Worm (Caenorhabditis elegans) whole organism, midembryonic: Measurements from ENCODE around the gene T21H3.1.

Source experiments
- T22C8.4 ChIP-seq: fragments of 200-800 bp; sonication (Bioruptor generic); IDR thresholded peaks from 2 replicates; pipeline ENCODE4 v1.3.6; 2022; ENCODE audit warnings: missing genetic modification characterization, missing compliant biosample characterization
- cog-1 ChIP-seq: sonication (generic microtip); optimal IDR thresholded peaks from 2 replicates; lab custom pipeline; 2016; ENCODE audit warnings: missing genetic modification characterization, missing compliant biosample characterization
- flt-1 ChIP-seq: fragments of 200-800 bp; sonication (Bioruptor generic); IDR thresholded peaks from 2 replicates; pipeline ENCODE4 v1.3.6; 2022; ENCODE audit warnings: missing genetic modification characterization, missing compliant biosample characterization
- klf-2 ChIP-seq: fragments of 200-800 bp; sonication (Bioruptor generic); conservative IDR thresholded peaks from 2 replicates; pipeline ENCODE4 v1.3.6; 2022; ENCODE audit warnings: missing genetic modification reagents, missing genetic modification characterization, missing compliant biosample characterization
- med-1 ChIP-seq: sonication (generic microtip); optimal IDR thresholded peaks from 2 replicates; lab custom pipeline; 2017; ENCODE audit warnings: missing genetic modification characterization, mild to moderate bottlenecking, missing compliant biosample characterization, antibody characterized with exemption, missing genetic modification reagents; ENCODE audit not compliant: insufficient read depth
- ref-1 ChIP-seq: fragments of 200-800 bp; sonication (Bioruptor generic); conservative IDR thresholded peaks from 2 replicates; pipeline ENCODE4 v1.3.6; 2022; ENCODE audit warnings: missing genetic modification reagents, missing genetic modification characterization, missing compliant biosample characterization
- tab-1 ChIP-seq: fragments of 200-800 bp; sonication (Bioruptor generic); IDR thresholded peaks from 2 replicates; pipeline ENCODE4 v1.3.6; 2022; ENCODE audit warnings: missing genetic modification characterization, missing compliant biosample characterization
- ztf-23 ChIP-seq: fragments of 200-800 bp; sonication (Bioruptor generic); IDR thresholded peaks from 2 replicates; pipeline ENCODE4 v1.3.6; 2022; ENCODE audit warnings: missing genetic modification reagents, missing genetic modification characterization, missing compliant biosample characterization
- ztf-29 ChIP-seq: fragments of 200-800 bp; sonication (Bioruptor generic); IDR thresholded peaks from 2 replicates; pipeline ENCODE4 v1.3.6; 2022; ENCODE audit warnings: missing genetic modification reagents, missing genetic modification characterization, missing compliant biosample characterization

Gene T21H3.1

DNA sequence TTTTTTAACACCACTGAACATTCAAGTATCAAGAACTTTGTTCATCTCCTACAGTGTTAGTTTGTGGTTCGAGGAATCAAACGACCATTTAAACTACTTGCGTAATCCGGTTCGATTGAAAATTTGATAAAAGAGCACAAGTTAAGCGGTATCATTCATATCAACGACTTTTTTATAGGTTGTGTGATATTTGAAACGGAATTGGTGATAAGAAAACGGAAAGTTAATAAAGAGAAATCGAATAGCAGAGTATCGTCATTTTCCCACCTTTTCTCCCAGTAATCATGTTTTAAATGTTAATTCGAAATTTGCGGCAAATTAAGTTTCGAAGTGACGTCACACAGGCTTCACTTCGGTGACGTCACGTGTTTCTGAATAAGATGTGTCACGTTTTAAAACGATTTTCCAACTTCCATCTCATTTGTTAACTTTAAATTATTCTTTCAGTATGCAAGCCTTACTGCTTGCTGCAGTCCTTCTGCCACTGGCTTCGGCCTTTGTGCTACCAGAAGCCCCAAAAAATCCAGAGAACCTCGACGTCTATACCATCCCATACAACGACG, at the start of gene T21H3.1:
Gene T21H3.1, plus strand, starts transcription at position 448 of the 563 bp plus-strand sequence.
- TF ChIP-seq ztf-29 (GFP tag; lab: Robert Waterston, UW) = no peak
- no peak for TF ChIP-seq ref-1 (GFP tag; lab: Robert Waterston, UW)
- no peak for TF ChIP-seq klf-2
- TF ChIP-seq T22C8.4 (GFP tag; lab: Robert Waterston, UW) = no peak
- TF ChIP-seq cog-1 (tag; lab: Kevin White, UChicago) = no peak
- no peak for TF ChIP-seq ztf-23
- TF ChIP-seq med-1 (GFP tag; lab: Kevin White, UChicago) = no peak
- TF ChIP-seq tab-1 (GFP tag; lab: Robert Waterston, UW) = no peak
- no peak for TF ChIP-seq flt-1 (GFP tag; lab: Robert Waterston, UW)

DNA sequence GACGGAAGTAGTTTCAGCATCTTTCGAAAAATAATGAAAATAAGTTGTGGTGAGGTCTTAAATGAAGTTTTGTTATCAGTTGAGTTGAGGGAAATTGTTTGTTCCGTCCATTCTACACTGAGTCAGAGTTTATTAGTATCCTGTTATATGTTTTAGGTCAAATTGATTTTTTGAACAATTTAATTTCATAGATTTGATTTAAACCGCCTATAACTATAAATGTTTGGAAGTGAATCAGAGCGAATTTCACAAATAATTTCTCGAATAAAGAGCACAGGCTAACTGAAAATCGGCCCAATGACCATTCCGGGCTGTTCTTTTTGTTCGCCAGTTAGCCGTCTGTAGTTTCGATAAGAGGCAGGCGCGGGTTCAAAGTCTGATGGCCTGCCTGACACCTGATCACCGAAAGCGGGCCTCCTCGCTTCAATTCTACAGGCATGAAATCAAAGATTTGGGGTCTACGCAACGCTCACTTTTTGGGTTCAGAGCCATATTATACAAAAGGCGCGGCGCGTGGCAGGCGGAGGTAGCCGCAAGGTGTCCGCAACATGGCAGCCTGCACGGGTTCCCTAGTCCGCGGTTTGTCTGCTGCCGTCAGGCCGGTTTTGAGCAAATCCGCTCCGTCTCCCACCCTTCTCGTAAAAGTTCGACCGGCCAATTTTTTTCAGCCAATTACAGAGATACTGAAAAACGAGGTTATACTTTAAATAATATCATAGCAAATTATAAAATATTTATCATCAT, 44.5 kb upstream of the T21H3.1 start, which contains the start of gene W07B8.4:
Gene W07B8.4, minus strand, starts transcription at position 51 of the 744 bp plus-strand sequence.
- TF ChIP-seq ztf-29 (GFP tag; lab: Robert Waterston, UW) = no peak
- no peak for TF ChIP-seq cog-1 (tag; lab: Kevin White, UChicago)
- no peak for TF ChIP-seq tab-1 (GFP tag; lab: Robert Waterston, UW)
- TF ChIP-seq ztf-23 = no peak
- TF ChIP-seq klf-2 = no peak
- TF ChIP-seq med-1 (GFP tag; lab: Kevin White, UChicago) = no peak
- TF ChIP-seq T22C8.4 (GFP tag; lab: Robert Waterston, UW) = no peak
- no peak for TF ChIP-seq flt-1 (GFP tag; lab: Robert Waterston, UW)
- TF ChIP-seq ref-1 (GFP tag; lab: Robert Waterston, UW) = no peak

DNA sequence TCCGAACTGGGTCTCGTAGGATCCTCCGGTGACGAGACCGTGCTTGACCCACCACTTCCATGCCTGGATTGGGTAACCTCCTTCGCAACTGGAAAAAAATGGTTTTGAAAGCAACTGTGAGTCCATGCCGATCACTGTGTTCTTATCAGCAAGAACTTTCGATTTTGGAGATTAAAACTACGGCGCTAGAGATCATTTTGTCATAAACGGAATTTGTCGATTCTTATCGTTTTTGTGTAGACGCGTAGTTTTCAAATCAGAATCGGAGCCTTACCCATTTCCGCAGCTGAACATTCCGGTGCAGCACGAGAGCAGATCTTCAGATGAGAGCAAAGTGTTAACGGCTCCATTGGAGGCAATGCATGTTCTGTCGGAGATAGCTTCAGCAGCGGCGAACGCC, 43.3 kb upstream of the T21H3.1 start:
- no peak for TF ChIP-seq ztf-29 (GFP tag; lab: Robert Waterston, UW)
- TF ChIP-seq ztf-23 = no peak
- no peak for TF ChIP-seq T22C8.4 (GFP tag; lab: Robert Waterston, UW)
- TF ChIP-seq ref-1 (GFP tag; lab: Robert Waterston, UW) = no peak
- TF ChIP-seq tab-1 (GFP tag; lab: Robert Waterston, UW) = no peak

DNA sequence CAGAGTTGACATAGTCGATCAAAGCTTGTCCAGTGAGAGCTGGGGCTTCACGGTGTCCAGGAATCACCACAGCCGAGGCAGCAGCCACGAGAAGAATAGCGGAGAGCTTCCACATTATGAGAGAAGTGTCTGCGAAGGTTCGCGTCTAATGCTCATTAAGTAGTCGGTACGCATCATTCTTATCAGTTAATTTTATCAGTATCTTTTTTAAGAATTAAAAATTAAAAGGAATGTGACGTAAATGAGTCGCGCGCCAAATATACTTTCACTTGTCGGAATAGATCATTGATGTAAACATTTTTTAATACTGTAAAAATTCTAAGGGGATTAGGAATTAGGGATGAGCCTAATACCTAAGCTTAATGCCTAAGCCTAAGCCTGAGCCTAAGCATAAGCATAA, 42.7 kb upstream of the T21H3.1 start, which contains the start of gene cpr-5:
Gene cpr-5, minus strand, starts transcription at position 197 of the 400 bp plus-strand sequence.
- no peak for TF ChIP-seq T22C8.4 (GFP tag; lab: Robert Waterston, UW)
- TF ChIP-seq tab-1 (GFP tag; lab: Robert Waterston, UW) = no peak
- no peak for TF ChIP-seq cog-1 (tag; lab: Kevin White, UChicago)
- no peak for TF ChIP-seq med-1 (GFP tag; lab: Kevin White, UChicago)
- no peak for TF ChIP-seq ref-1 (GFP tag; lab: Robert Waterston, UW)
- TF ChIP-seq ztf-29 (GFP tag; lab: Robert Waterston, UW) = no peak
- TF ChIP-seq ztf-23 = no peak
- TF ChIP-seq klf-2 = no peak
- TF ChIP-seq flt-1 (GFP tag; lab: Robert Waterston, UW) = no peak

DNA sequence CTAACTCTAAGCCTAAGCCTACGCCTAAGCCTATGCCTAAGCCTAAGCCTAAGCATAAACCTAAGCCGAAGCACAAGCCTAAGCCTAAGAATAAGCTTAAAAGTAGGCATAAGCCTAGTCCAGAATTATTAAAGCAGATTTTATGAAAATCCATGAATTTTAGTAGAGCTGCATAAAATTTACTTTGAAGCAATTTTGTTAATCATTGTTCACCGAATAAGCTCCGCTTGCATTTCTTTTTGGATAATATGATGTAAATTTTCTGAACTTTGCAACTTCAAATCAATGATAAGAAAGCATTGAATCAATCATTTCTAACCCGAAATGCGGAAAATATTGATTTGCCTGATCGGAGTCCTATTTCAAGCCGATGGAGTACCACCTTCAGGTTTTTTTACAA, 42.2 kb upstream of the T21H3.1 start, which contains the start of gene cpr-8:
Gene cpr-8, plus strand, starts transcription at position 301 of the 400 bp plus-strand sequence.
- TF ChIP-seq med-1 (GFP tag; lab: Kevin White, UChicago) = no peak
- TF ChIP-seq tab-1 (GFP tag; lab: Robert Waterston, UW) = no peak
- TF ChIP-seq klf-2 = no peak
- no peak for TF ChIP-seq ztf-23
- TF ChIP-seq ref-1 (GFP tag; lab: Robert Waterston, UW) = no peak
- no peak for TF ChIP-seq T22C8.4 (GFP tag; lab: Robert Waterston, UW)
- TF ChIP-seq cog-1 (tag; lab: Kevin White, UChicago) = no peak
- TF ChIP-seq flt-1 (GFP tag; lab: Robert Waterston, UW) = no peak

DNA sequence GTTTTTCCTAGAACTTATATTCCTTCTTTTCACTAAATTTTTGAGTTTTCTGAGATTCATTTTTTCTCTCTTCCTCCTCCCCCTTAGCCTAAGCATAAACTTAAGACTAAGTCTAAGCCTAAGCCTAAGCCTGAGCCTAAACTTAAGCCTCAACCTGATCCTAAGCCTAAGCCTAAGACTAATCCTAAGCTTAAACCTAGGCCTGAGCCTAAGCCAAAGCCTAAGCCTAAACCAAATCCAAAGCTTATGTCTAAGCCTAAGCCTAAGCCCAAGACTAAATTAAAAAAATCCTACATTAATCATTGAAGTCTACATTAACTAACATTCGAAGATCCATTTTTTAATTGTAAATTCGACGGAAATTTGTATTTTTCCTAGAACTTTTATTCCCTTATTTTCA, 35.7 kb upstream of the T21H3.1 start:
- no peak for TF ChIP-seq cog-1 (tag; lab: Kevin White, UChicago)
- no peak for TF ChIP-seq flt-1 (GFP tag; lab: Robert Waterston, UW)
- TF ChIP-seq ref-1 (GFP tag; lab: Robert Waterston, UW) = no peak
- no peak for TF ChIP-seq ztf-29 (GFP tag; lab: Robert Waterston, UW)
- TF ChIP-seq klf-2 = no peak
- no peak for TF ChIP-seq med-1 (GFP tag; lab: Kevin White, UChicago)
- no peak for TF ChIP-seq T22C8.4 (GFP tag; lab: Robert Waterston, UW)
- no peak for TF ChIP-seq ztf-23
- TF ChIP-seq tab-1 (GFP tag; lab: Robert Waterston, UW) = no peak

DNA sequence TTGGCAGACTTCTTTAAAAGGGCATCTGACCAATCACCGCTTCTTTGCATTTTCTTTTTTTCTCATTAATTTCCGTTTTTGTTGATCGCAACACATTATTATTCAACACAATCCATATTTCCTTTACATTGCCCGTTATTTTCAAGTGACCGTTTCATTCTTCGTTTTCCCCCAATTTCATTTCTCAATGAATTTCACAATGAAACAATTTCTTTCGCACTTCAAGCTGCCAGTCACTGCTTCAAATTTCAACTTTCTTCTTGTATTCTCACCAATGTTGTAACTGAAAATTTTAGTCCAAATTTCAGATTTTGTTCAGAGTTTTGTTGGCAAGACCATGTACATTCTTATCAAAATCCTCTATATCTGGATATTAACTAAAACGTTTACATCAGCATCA, 35.1 kb upstream of the T21H3.1 start, which contains the start of gene cutl-22:
Gene cutl-22, plus strand, starts transcription at position 301 of the 400 bp plus-strand sequence.
- TF ChIP-seq med-1 (GFP tag; lab: Kevin White, UChicago) = no peak
- no peak for TF ChIP-seq cog-1 (tag; lab: Kevin White, UChicago)
- no peak for TF ChIP-seq ref-1 (GFP tag; lab: Robert Waterston, UW)
- TF ChIP-seq klf-2 = no peak
- no peak for TF ChIP-seq tab-1 (GFP tag; lab: Robert Waterston, UW)
- no peak for TF ChIP-seq ztf-23
- TF ChIP-seq ztf-29 (GFP tag; lab: Robert Waterston, UW) = no peak
- TF ChIP-seq T22C8.4 (GFP tag; lab: Robert Waterston, UW) = no peak
- no peak for TF ChIP-seq flt-1 (GFP tag; lab: Robert Waterston, UW)

DNA sequence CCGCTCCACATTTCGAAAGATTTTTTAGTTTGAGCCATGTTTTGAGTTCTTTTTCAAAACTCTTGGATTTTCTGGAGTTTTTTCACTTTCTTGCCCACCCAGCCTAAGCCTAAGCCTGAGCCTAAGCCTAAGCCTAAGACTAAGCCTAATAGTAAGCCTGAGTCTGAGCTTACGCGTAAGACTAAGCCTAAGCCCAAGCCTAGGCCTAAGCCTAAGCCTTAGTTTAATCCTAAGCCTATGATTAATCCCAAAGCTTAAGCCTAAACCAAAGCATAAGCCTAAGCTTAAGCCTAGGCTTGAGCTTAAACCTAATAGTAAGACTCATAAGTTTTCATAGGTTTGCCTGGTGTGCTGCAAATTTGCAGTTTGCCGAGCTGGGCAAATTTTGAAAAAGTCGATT, 34.3 kb upstream of the T21H3.1 start:
- TF ChIP-seq klf-2 (no peak), tab-1 (GFP tag; lab: Robert Waterston, UW) (no peak), med-1 (GFP tag; lab: Kevin White, UChicago) (no peak), ref-1 (GFP tag; lab: Robert Waterston, UW) (no peak), cog-1 (tag; lab: Kevin White, UChicago) (no peak), ztf-23 (no peak), ztf-29 (GFP tag; lab: Robert Waterston, UW) (no peak; the same call in 1 of the 2 replicates), flt-1 (GFP tag; lab: Robert Waterston, UW) (no peak), T22C8.4 (GFP tag; lab: Robert Waterston, UW) (no peak)
